Fruit fly (Drosophila melanogaster): ENCODE results near the gene CG34277.

CG34277 gene

DNA sequence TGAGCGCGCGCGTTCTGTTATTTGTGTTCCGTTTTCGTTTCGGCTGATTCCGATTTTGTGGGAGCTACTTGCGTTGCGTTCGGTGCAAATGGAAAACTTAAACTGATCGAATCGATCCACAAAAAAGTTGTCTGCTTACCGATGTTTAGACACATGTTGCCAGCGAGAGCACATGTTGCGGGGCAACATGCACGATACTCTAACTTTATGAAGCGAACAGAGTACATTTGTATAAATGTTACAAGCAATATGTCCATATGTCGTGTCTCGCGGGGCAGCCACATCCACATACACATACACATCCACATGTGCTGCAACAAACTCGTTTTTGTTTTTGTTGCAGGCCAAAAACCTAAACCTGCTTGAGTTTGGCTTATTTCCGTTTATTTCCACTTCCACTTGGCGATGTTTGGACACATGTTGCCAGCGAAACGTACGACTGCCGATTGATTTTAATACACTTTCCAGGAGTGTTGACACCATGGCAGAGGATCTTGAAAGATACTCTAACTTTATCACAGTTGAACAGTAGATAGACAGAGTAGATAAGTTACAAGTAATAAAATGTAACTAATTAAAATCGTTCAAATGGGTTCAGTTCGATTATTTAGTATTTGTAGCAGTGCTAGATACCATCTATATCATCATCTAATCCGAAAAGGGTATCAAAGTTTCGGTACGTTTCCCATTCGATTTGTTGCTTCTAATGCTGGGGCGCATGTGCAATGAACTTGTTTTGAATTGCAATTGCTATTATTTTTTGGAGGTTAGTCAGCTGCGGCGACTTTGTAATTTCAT lies 45.4 kb upstream of the CG34277 start (continued):
- no peak for TF ChIP-seq row (GFP tag; IDR thresholded peaks at IDR 0.05)
- no peak for TF ChIP-seq Hmx (GFP tag; optimal IDR thresholded peaks at IDR 0.05)
- no peak for TF ChIP-seq tll (GFP tag; optimal IDR thresholded peaks at IDR 0.05)
- no peak for TF ChIP-seq Ssrp (tag; optimal IDR thresholded peaks at IDR 0.05)
- TF ChIP-seq Adf1 (GFP tag; IDR thresholded peaks at IDR 0.05): no peak
- TF ChIP-seq chinmo (GFP tag; IDR thresholded peaks at IDR 0.05; ENCODE audit: partially characterized antibody): no peak; the same call in 1 of the 4 replicates
- no peak for TF ChIP-seq vnd (GFP tag; IDR thresholded peaks at IDR 0.05; ENCODE audit: partially characterized antibody)
- TF ChIP-seq nmo (GFP tag; optimal IDR thresholded peaks at IDR 0.05): no peak
- TF ChIP-seq zf30C (GFP tag; optimal IDR thresholded peaks at IDR 0.05): no peak
- TF ChIP-seq sob (GFP tag; IDR thresholded peaks at IDR 0.05): no peak
- TF ChIP-seq CG7556 (GFP tag; optimal IDR thresholded peaks at IDR 0.05): no peak
- no peak for TF ChIP-seq hb (GFP tag; IDR thresholded peaks at IDR 0.05; ENCODE audit: partially characterized antibody)
- TF ChIP-seq grn (GFP tag; optimal IDR thresholded peaks at IDR 0.05): peak; percentile 34
- TF ChIP-seq caup (GFP tag; optimal IDR thresholded peaks at IDR 0.05; ENCODE audit: severe bottlenecking): peak; percentile 22
- TF ChIP-seq dm (GFP tag; optimal IDR thresholded peaks at IDR 0.05): no peak
- TF ChIP-seq NK7.1 (GFP tag; optimal IDR thresholded peaks at IDR 0.05): no peak
- TF ChIP-seq Sox102F (GFP tag; optimal IDR thresholded peaks at IDR 0.05): no peak
- TF ChIP-seq CG32767 (GFP tag; IDR thresholded peaks at IDR 0.05): no peak
- no peak for TF ChIP-seq CG9817 (tag; optimal IDR thresholded peaks at IDR 0.05)
- TF ChIP-seq pros (GFP tag; optimal IDR thresholded peaks at IDR 0.05): no peak
- no peak for TF ChIP-seq Dfd (GFP tag; optimal IDR thresholded peaks at IDR 0.05)
- TF ChIP-seq BtbVII (GFP tag; optimal IDR thresholded peaks at IDR 0.05): peak; percentile 26
- TF ChIP-seq CG3838 (GFP tag; optimal IDR thresholded peaks at IDR 0.05): no peak
- no peak for TF ChIP-seq CG9437 (GFP tag; optimal IDR thresholded peaks at IDR 0.05)
- TF ChIP-seq CG10654 (GFP tag; optimal IDR thresholded peaks at IDR 0.05): no peak
- TF ChIP-seq D (optimal IDR thresholded peaks at IDR 0.05): no peak
- TF ChIP-seq D (GFP tag; optimal IDR thresholded peaks at IDR 0.05): no peak
- no peak for TF ChIP-seq sqz (GFP tag; optimal IDR thresholded peaks at IDR 0.05)
- no peak for TF ChIP-seq ara (GFP tag; IDR thresholded peaks at IDR 0.05)
- no peak for TF ChIP-seq zfh2 (GFP tag; optimal IDR thresholded peaks at IDR 0.05)
- TF ChIP-seq CG32532 (GFP tag; IDR thresholded peaks at IDR 0.05): no peak
- TF ChIP-seq CG17568 (GFP tag; optimal IDR thresholded peaks at IDR 0.05): peak; percentile 24
- no peak for TF ChIP-seq ash1 (GFP tag; optimal IDR thresholded peaks at IDR 0.05)
- TF ChIP-seq cad (GFP tag; optimal IDR thresholded peaks at IDR 0.05): no peak
- TF ChIP-seq mam (GFP tag; optimal IDR thresholded peaks at IDR 0.05): no peak
- no peak for TF ChIP-seq Usf (GFP tag; optimal IDR thresholded peaks at IDR 0.05)
- TF ChIP-seq corto (GFP tag; optimal IDR thresholded peaks at IDR 0.05): no peak
- no peak for TF ChIP-seq Taf1 (GFP tag; IDR thresholded peaks at IDR 0.05)
- TF ChIP-seq CG2199 (GFP tag; IDR thresholded peaks at IDR 0.05): peak; percentile 97
- TF ChIP-seq al (GFP tag; IDR thresholded peaks at IDR 0.05): no peak
- TF ChIP-seq CG12236 (GFP tag; optimal IDR thresholded peaks at IDR 0.05): no peak
- peak; percentile 26 for TF ChIP-seq CG13894 (tag; optimal IDR thresholded peaks at IDR 0.05)
- no peak for TF ChIP-seq CG1832 (GFP tag; optimal IDR thresholded peaks at IDR 0.05)
- TF ChIP-seq dati (GFP tag; IDR thresholded peaks at IDR 0.05): no peak
- no peak for TF ChIP-seq CG1233 (GFP tag; optimal IDR thresholded peaks at IDR 0.05)
- no peak for TF ChIP-seq CG12659 (GFP tag; optimal IDR thresholded peaks at IDR 0.05)
- no peak for TF ChIP-seq unc-4 (GFP tag; IDR thresholded peaks at IDR 0.05; ENCODE audit: partially characterized antibody)
- peak; percentile 7; the same call in 1 of the 2 replicates for TF ChIP-seq ranshi (GFP tag; IDR thresholded peaks at IDR 0.05)
- no peak for TF ChIP-seq stc (GFP tag; IDR thresholded peaks at IDR 0.05)
- TF ChIP-seq CG16863 (GFP tag; optimal IDR thresholded peaks at IDR 0.05): no peak
